Fruit fly (Drosophila melanogaster) whole organism, embryonic: Measurements from ENCODE around the gene CG4953.
A peak's percentile ranks its signal among the peaks of the same experiment; 100 is the strongest.

Experiments
- Atf3 ChIP-seq: fragments of 200-800 bp; sonication (Bioruptor generic); optimal IDR thresholded peaks from 3 replicates; lab custom pipeline; 2016; ENCODE audit warnings: missing biosample characterization, missing genetic modification characterization
- BtbVII ChIP-seq: fragments of 200-800 bp; sonication (Bioruptor generic); optimal IDR thresholded peaks from 3 replicates; lab custom pipeline; 2017; ENCODE audit warnings: missing biosample characterization, mild to moderate bottlenecking, missing genetic modification characterization
- CG10209 ChIP-seq: fragments of 200-800 bp; sonication (Bioruptor generic); optimal IDR thresholded peaks from 3 replicates; lab custom pipeline; 2017; ENCODE audit warnings: missing biosample characterization, mild to moderate bottlenecking, missing genetic modification characterization, missing genetic modification reagents
- CG12071 ChIP-seq: fragments of 200-800 bp; sonication (Bioruptor generic); optimal IDR thresholded peaks from 3 replicates; lab custom pipeline; 2018; ENCODE audit warnings: missing biosample characterization, mild to moderate bottlenecking, missing genetic modification characterization
- CG13894 ChIP-seq: fragments of 200-800 bp; sonication (Bioruptor generic); optimal IDR thresholded peaks from 3 replicates; lab custom pipeline; 2018; ENCODE audit warnings: missing biosample characterization, mild to moderate bottlenecking, missing genetic modification characterization, moderate library complexity
- CG14441 ChIP-seq: fragments of 200-800 bp; sonication (Bioruptor generic); IDR thresholded peaks from 2 replicates; pipeline ENCODE4 v1.3.6; 2022; ENCODE audit warnings: missing biosample characterization, missing genetic modification characterization
- CG17568 ChIP-seq: fragments of 200-800 bp; sonication (Bioruptor generic); optimal IDR thresholded peaks from 2 replicates; lab custom pipeline; 2018; ENCODE audit warnings: missing biosample characterization, mild to moderate bottlenecking, missing genetic modification characterization, moderate library complexity
- CG17829 ChIP-seq: fragments of 200-800 bp; optimal IDR thresholded peaks from 2 replicates; lab custom pipeline; 2019; ENCODE audit warnings: missing biosample characterization, mild to moderate bottlenecking, missing genetic modification characterization, moderate library complexity
- CG1792 ChIP-seq: fragments of 200-800 bp; sonication (Bioruptor generic); optimal IDR thresholded peaks from 2 replicates; lab custom pipeline; 2016; ENCODE audit warnings: missing biosample characterization, missing genetic modification characterization
- CG30020 ChIP-seq: fragments of 200-800 bp; optimal IDR thresholded peaks from 2 replicates; lab custom pipeline; 2019; ENCODE audit warnings: missing biosample characterization, mild to moderate bottlenecking, missing genetic modification characterization, moderate library complexity
- CG32532 ChIP-seq: fragments of 200-800 bp; sonication (Bioruptor generic); IDR thresholded peaks from 2 replicates; pipeline ENCODE4 v1.3.6; 2022; ENCODE audit warnings: missing biosample characterization, missing genetic modification characterization
- CG34224 ChIP-seq: fragments of 200-800 bp; sonication (Bioruptor generic); IDR thresholded peaks from 3 replicates; pipeline ENCODE4 v1.3.6; 2022; ENCODE audit warnings: missing biosample characterization, missing genetic modification characterization; ENCODE audit not compliant: partially characterized antibody
- CG4328 ChIP-seq: fragments of 200-800 bp; sonication (Bioruptor generic); optimal IDR thresholded peaks from 3 replicates; lab custom pipeline; 2017; ENCODE audit warnings: missing biosample characterization, missing genetic modification reagents, missing genetic modification characterization
- CG6272 ChIP-seq: fragments of 200-800 bp; sonication (Bioruptor generic); IDR thresholded peaks from 2 replicates; pipeline ENCODE4 v1.3.6; 2022; ENCODE audit warnings: missing biosample characterization, missing genetic modification characterization
- CG6813 ChIP-seq: fragments of 200-800 bp; sonication (Bioruptor generic); optimal IDR thresholded peaks from 2 replicates; lab custom pipeline; 2017; ENCODE audit warnings: missing biosample characterization, missing genetic modification characterization, mild to moderate bottlenecking, moderate library complexity, missing genetic modification reagents
- CG7745 ChIP-seq: fragments of 200-800 bp; sonication (Bioruptor generic); optimal IDR thresholded peaks from 2 replicates; lab custom pipeline; 2018; ENCODE audit warnings: missing biosample characterization, mild to moderate bottlenecking, missing genetic modification characterization, moderate library complexity
- D19B ChIP-seq: fragments of 200-800 bp; sonication (Bioruptor generic); optimal IDR thresholded peaks from 2 replicates; lab custom pipeline; 2017; ENCODE audit warnings: missing biosample characterization, mild to moderate bottlenecking, missing genetic modification characterization
- Fer3 ChIP-seq: fragments of 200-800 bp; sonication (Bioruptor generic); optimal IDR thresholded peaks from 2 replicates; lab custom pipeline; 2018; ENCODE audit warnings: missing biosample characterization, mild to moderate bottlenecking, missing genetic modification characterization, moderate library complexity
- H15 ChIP-seq: fragments of 200-800 bp; sonication (Bioruptor generic); IDR thresholded peaks from 3 replicates; pipeline ENCODE4 v1.3.6; 2022; ENCODE audit warnings: missing biosample characterization, missing genetic modification characterization
- Mad ChIP-seq: fragments of 200-800 bp; sonication (Bioruptor generic); optimal IDR thresholded peaks from 2 replicates; lab custom pipeline; 2016; ENCODE audit warnings: missing biosample characterization, missing genetic modification characterization
- Meics ChIP-seq: fragments of 200-800 bp; sonication (Bioruptor generic); optimal IDR thresholded peaks from 2 replicates; lab custom pipeline; 2017; ENCODE audit warnings: missing biosample characterization, mild to moderate bottlenecking, missing genetic modification characterization
- NC2α ChIP-seq: fragments of 200-800 bp; sonication (Bioruptor generic); optimal IDR thresholded peaks from 2 replicates; lab custom pipeline; 2016; ENCODE audit warnings: missing biosample characterization, missing genetic modification characterization
- Neu2 ChIP-seq: fragments of 200-800 bp; sonication (Bioruptor generic); optimal IDR thresholded peaks from 3 replicates; lab custom pipeline; 2016; ENCODE audit warnings: missing biosample characterization, missing genetic modification characterization, borderline replicate concordance
- Oaz ChIP-seq: fragments of 200-800 bp; sonication (Bioruptor generic); IDR thresholded peaks from 2 replicates; pipeline ENCODE4 v1.3.6; 2022; ENCODE audit warnings: missing biosample characterization, missing genetic modification characterization
- Optix ChIP-seq: fragments of 200-800 bp; sonication (Bioruptor generic); IDR thresholded peaks from 3 replicates; pipeline ENCODE4 v1.3.6; 2022; ENCODE audit warnings: missing biosample characterization, missing genetic modification characterization
- Ravus ChIP-seq: fragments of 200-800 bp; sonication (Bioruptor generic); IDR thresholded peaks from 2 replicates; pipeline ENCODE4 v1.3.6; 2022; ENCODE audit warnings: missing biosample characterization, missing genetic modification characterization
- Scr ChIP-seq: fragments of 200-800 bp; sonication (Bioruptor generic); IDR thresholded peaks from 2 replicates; pipeline ENCODE4 v1.3.6; 2022; ENCODE audit warnings: missing biosample characterization, missing genetic modification characterization; ENCODE audit not compliant: partially characterized antibody
- Trl ChIP-seq, 3 experiments: fragments of >200 bp in 2 of 3; fragments of 200-800 bp in 1 of 3; sonication (Bioruptor generic) in 1 of 3; optimal IDR thresholded peaks; 2 replicates in 1 of 3; 3 replicates in 2 of 3; lab custom pipeline; 2016 to 2017; ENCODE audit warnings: missing biosample characterization in 1 of 3, missing genetic modification characterization in 1 of 3
- amos ChIP-seq: fragments of 200-800 bp; sonication (Bioruptor generic); IDR thresholded peaks from 2 replicates; pipeline ENCODE4 v1.3.6; 2022; ENCODE audit warnings: missing biosample characterization, missing genetic modification characterization; ENCODE audit not compliant: partially characterized antibody
- br ChIP-seq: fragments of >200 bp; optimal IDR thresholded peaks from 2 replicates; lab custom pipeline; 2017
- da ChIP-seq: fragments of 200-800 bp; sonication (Bioruptor generic); optimal IDR thresholded peaks from 2 replicates; lab custom pipeline; 2016; ENCODE audit warnings: missing biosample characterization, missing genetic modification characterization
- dpn ChIP-seq, 2 experiments: fragments of 200-800 bp; sonication (Bioruptor generic); optimal IDR thresholded peaks; 3 replicates each; lab custom pipeline; 2016; ENCODE audit warnings: missing biosample characterization in 2 of 2, missing genetic modification characterization in 2 of 2
- fd102C ChIP-seq: fragments of 200-800 bp; sonication (Bioruptor generic); optimal IDR thresholded peaks from 2 replicates; lab custom pipeline; 2018; ENCODE audit warnings: missing biosample characterization, mild to moderate bottlenecking, missing genetic modification characterization, moderate library complexity
- grn ChIP-seq: fragments of 200-800 bp; sonication (Bioruptor generic); optimal IDR thresholded peaks from 3 replicates; lab custom pipeline; 2017; ENCODE audit warnings: missing biosample characterization, missing genetic modification characterization
- gsb ChIP-seq: fragments of 200-800 bp; sonication (Bioruptor generic); IDR thresholded peaks from 2 replicates; pipeline ENCODE4 v1.3.6; 2022; ENCODE audit warnings: missing biosample characterization, missing genetic modification characterization
- hbn ChIP-seq: fragments of 200-800 bp; sonication (Bioruptor generic); IDR thresholded peaks from 2 replicates; pipeline ENCODE4 v1.3.6; 2022; ENCODE audit warnings: missing biosample characterization, missing genetic modification characterization; ENCODE audit not compliant: partially characterized antibody
- inv ChIP-seq: fragments of 200-800 bp; sonication (Bioruptor generic); IDR thresholded peaks from 2 replicates; pipeline ENCODE4 v1.3.6; 2022; ENCODE audit warnings: missing biosample characterization, missing genetic modification characterization; ENCODE audit not compliant: partially characterized antibody
- jumu ChIP-seq: fragments of 200-800 bp; sonication (Bioruptor generic); optimal IDR thresholded peaks from 3 replicates; lab custom pipeline; 2016; ENCODE audit warnings: missing biosample characterization, missing genetic modification characterization
- ken ChIP-seq: fragments of 200-800 bp; sonication (Bioruptor generic); IDR thresholded peaks from 3 replicates; pipeline ENCODE4 v1.3.6; 2022; ENCODE audit warnings: missing biosample characterization, missing genetic modification characterization
- maf-S ChIP-seq: fragments of 200-800 bp; sonication (Bioruptor generic); optimal IDR thresholded peaks from 2 replicates; lab custom pipeline; 2016; ENCODE audit warnings: missing biosample characterization, missing genetic modification characterization
- nerfin-2 ChIP-seq: fragments of 200-800 bp; sonication (Bioruptor generic); IDR thresholded peaks from 2 replicates; pipeline ENCODE4 v1.3.6; 2022; ENCODE audit warnings: missing biosample characterization, missing genetic modification characterization; ENCODE audit not compliant: partially characterized antibody
- org-1 ChIP-seq: fragments of 200-800 bp; sonication (Bioruptor generic); optimal IDR thresholded peaks from 2 replicates; lab custom pipeline; 2017; ENCODE audit warnings: missing biosample characterization, missing genetic modification characterization
- pfk ChIP-seq: fragments of 200-800 bp; sonication (Bioruptor generic); optimal IDR thresholded peaks from 2 replicates; lab custom pipeline; 2018; ENCODE audit warnings: missing biosample characterization, mild to moderate bottlenecking, missing genetic modification characterization, moderate library complexity
- phol ChIP-seq: fragments of 200-800 bp; sonication (Bioruptor generic); optimal IDR thresholded peaks from 3 replicates; lab custom pipeline; 2018; ENCODE audit warnings: missing biosample characterization, mild to moderate bottlenecking, missing genetic modification characterization, moderate library complexity
- sens ChIP-seq: fragments of 200-800 bp; sonication (Bioruptor generic); peaks from one replicate; lab custom pipeline; 2016; ENCODE audit warnings: missing biosample characterization, missing genetic modification characterization
- sqz ChIP-seq: fragments of 200-800 bp; sonication (Bioruptor generic); optimal IDR thresholded peaks from 3 replicates; lab custom pipeline; 2018; ENCODE audit warnings: missing biosample characterization, mild to moderate bottlenecking, missing genetic modification characterization
- unc-4 ChIP-seq: fragments of 200-800 bp; sonication (Bioruptor generic); IDR thresholded peaks from 2 replicates; pipeline ENCODE4 v1.3.6; 2022; ENCODE audit warnings: missing biosample characterization, missing genetic modification characterization; ENCODE audit not compliant: partially characterized antibody
- vnd ChIP-seq: fragments of 200-800 bp; sonication (Bioruptor generic); IDR thresholded peaks from 3 replicates; pipeline ENCODE4 v1.3.6; 2022; ENCODE audit warnings: missing biosample characterization, missing genetic modification characterization; ENCODE audit not compliant: partially characterized antibody

CG4953 gene

dm6 chr2L:10260750-10261493 is 5.6 kb upstream of the CG4953 start, which contains the start of gene Pten (continued):
- TF ChIP-seq CG17568 (GFP tag; lab: Kevin White, UChicago), result no peak
- TF ChIP-seq CG10209 (GFP tag; lab: Kevin White, UChicago), result no peak
- TF ChIP-seq CG34224, result peak; percentile 80
- TF ChIP-seq NC2α (GFP tag; lab: Kevin White, UChicago), result peak; percentile 31
- TF ChIP-seq fd102C (GFP tag; lab: Kevin White, UChicago), result peak; percentile 44
- TF ChIP-seq gsb (GFP tag; lab: Robert Waterston, UW), result no peak
- peak; percentile 45 for TF ChIP-seq CG4328 (GFP tag; lab: Kevin White, UChicago)
- TF ChIP-seq Trl (optimal IDR thresholded peaks at IDR 0.05; lab: Kevin White, UChicago), result no peak
- peak; percentile 78 for TF ChIP-seq Trl (GFP tag; optimal IDR thresholded peaks at IDR 0.05; lab: Kevin White, UChicago)
- no peak for TF ChIP-seq Optix (GFP tag; lab: Robert Waterston, UW)
- no peak for TF ChIP-seq Oaz (GFP tag; lab: Robert Waterston, UW)
- peak; percentile 75 for TF ChIP-seq Meics (GFP tag; lab: Kevin White, UChicago)
- TF ChIP-seq grn (GFP tag; lab: Kevin White, UChicago), result peak; percentile 49
- peak; percentile 64 for TF ChIP-seq jumu (GFP tag; lab: Kevin White, UChicago)
- TF ChIP-seq D19B (GFP tag; lab: Kevin White, UChicago), result peak; percentile 50
- peak; percentile 43 for TF ChIP-seq Mad (GFP tag; lab: Kevin White, UChicago)
- no peak; the same call in 1 of the 2 replicates for TF ChIP-seq Ravus (GFP tag; lab: Robert Waterston, UW)
- TF ChIP-seq org-1, result no peak
- TF ChIP-seq CG14441 (GFP tag; lab: Robert Waterston, UW), result no peak
- peak; percentile 89 for TF ChIP-seq Scr
- TF ChIP-seq maf-S (GFP tag; lab: Kevin White, UChicago), result peak; percentile 64
- peak; percentile 82 for TF ChIP-seq CG17829 (tag; lab: Kevin White, UChicago)
- TF ChIP-seq BtbVII, result peak; percentile 38
- TF ChIP-seq sqz (GFP tag; lab: Kevin White, UChicago), result peak; percentile 72
- TF ChIP-seq unc-4 (GFP tag; lab: Robert Waterston, UW), result peak; percentile 75
- TF ChIP-seq da (GFP tag; lab: Kevin White, UChicago), result no peak
- no peak for TF ChIP-seq H15
- TF ChIP-seq inv (GFP tag; lab: Robert Waterston, UW), result peak; percentile 83
- TF ChIP-seq CG6813 (GFP tag; lab: Kevin White, UChicago), result no peak
- TF ChIP-seq pfk (GFP tag; lab: Kevin White, UChicago), result peak; percentile 61
- peak; percentile 68 for TF ChIP-seq Atf3 (GFP tag; lab: Kevin White, UChicago)
- peak; percentile 85 for TF ChIP-seq phol (tag; lab: Kevin White, UChicago)
- TF ChIP-seq CG6272 (GFP tag; lab: Robert Waterston, UW), result no peak
- TF ChIP-seq CG32532 (GFP tag; lab: Robert Waterston, UW), result peak; percentile 62; the same call in 1 of the 2 replicates
- no peak for TF ChIP-seq CG12071
- TF ChIP-seq CG7745 (tag; lab: Kevin White, UChicago), result no peak
- no peak for TF ChIP-seq CG13894 (tag; lab: Kevin White, UChicago)
- TF ChIP-seq ken (GFP tag; lab: Robert Waterston, UW), result no peak; the same call in 2 of the 3 replicates
- TF ChIP-seq sens (GFP tag; lab: Kevin White, UChicago), result peak; percentile 96
- TF ChIP-seq CG1792 (GFP tag; lab: Kevin White, UChicago), result peak; percentile 58
- TF ChIP-seq vnd (GFP tag; lab: Robert Waterston, UW), result peak; percentile 85
- peak; percentile 63 to 76 for TF ChIP-seq dpn (GFP tag; optimal IDR thresholded peaks at IDR 0.05; lab: Kevin White, UChicago)
- peak; percentile 90; the same call in 1 of the 2 replicates for TF ChIP-seq amos (GFP tag; lab: Robert Waterston, UW)
- TF ChIP-seq Neu2 (GFP tag; lab: Kevin White, UChicago), result no peak
- no peak for TF ChIP-seq br
- peak; percentile 61 for TF ChIP-seq Fer3
- peak; percentile 98 for TF ChIP-seq CG30020 (tag; lab: Kevin White, UChicago)
- TF ChIP-seq hbn, result peak; percentile 62
- TF ChIP-seq nerfin-2 (GFP tag; lab: Robert Waterston, UW), result peak; percentile 89
